Fruit fly (Drosophila melanogaster) whole organism, prepupa: ENCODE measurements around the gene mRpS11.

Source experiments
- Blimp-1 ChIP-seq: fragments of 200-800 bp; sonication (Bioruptor generic); optimal IDR thresholded peaks from 3 replicates; lab custom pipeline; 2017; ENCODE audit warnings: missing biosample characterization, missing genetic modification characterization, mild to moderate bottlenecking, moderate library complexity, missing genetic modification reagents
- CG10631 ChIP-seq: fragments of 200-800 bp; sonication (Bioruptor generic); optimal IDR thresholded peaks from 2 replicates; lab custom pipeline; 2016; ENCODE audit warnings: missing biosample characterization, missing genetic modification characterization
- CG10669 ChIP-seq: fragments of 200-800 bp; sonication (Bioruptor generic); optimal IDR thresholded peaks from 3 replicates; lab custom pipeline; 2018; ENCODE audit warnings: missing biosample characterization, mild to moderate bottlenecking, missing genetic modification characterization, moderate library complexity
- CG11294 ChIP-seq: fragments of 200-800 bp; sonication (Bioruptor generic); IDR thresholded peaks from 2 replicates; pipeline ENCODE4 v1.3.6; 2022; ENCODE audit warnings: missing biosample characterization, missing genetic modification characterization
- CG11762 ChIP-seq: fragments of 200-800 bp; sonication (Bioruptor generic); optimal IDR thresholded peaks from 3 replicates; lab custom pipeline; 2016; ENCODE audit warnings: missing biosample characterization, missing genetic modification characterization; ENCODE audit not compliant: insufficient read depth
- CG11902 ChIP-seq: fragments of 200-800 bp; sonication (Bioruptor generic); optimal IDR thresholded peaks from 3 replicates; lab custom pipeline; 2016; ENCODE audit warnings: missing biosample characterization, missing genetic modification characterization
- CG15336 ChIP-seq: fragments of 200-800 bp; sonication (Bioruptor generic); IDR thresholded peaks from 2 replicates; pipeline ENCODE4 v1.3.6; 2022; ENCODE audit warnings: missing biosample characterization, missing genetic modification characterization
- CG1621 ChIP-seq: fragments of 200-800 bp; sonication (Bioruptor generic); optimal IDR thresholded peaks from 3 replicates; lab custom pipeline; 2018; ENCODE audit warnings: missing biosample characterization, mild to moderate bottlenecking, missing genetic modification characterization
- CG16779 ChIP-seq: fragments of 200-800 bp; sonication (Bioruptor generic); optimal IDR thresholded peaks from 3 replicates; lab custom pipeline; 2017; ENCODE audit warnings: missing biosample characterization, mild to moderate bottlenecking, missing genetic modification characterization
- CG3032 ChIP-seq: fragments of 200-800 bp; optimal IDR thresholded peaks from 2 replicates; lab custom pipeline; 2019; ENCODE audit warnings: missing biosample characterization, mild to moderate bottlenecking, missing genetic modification characterization, moderate library complexity
- CG31627 ChIP-seq: fragments of 200-800 bp; sonication (Bioruptor generic); optimal IDR thresholded peaks from 3 replicates; lab custom pipeline; 2016; ENCODE audit warnings: missing biosample characterization, missing genetic modification characterization
- CG32006 ChIP-seq: fragments of 200-800 bp; sonication (Bioruptor generic); optimal IDR thresholded peaks from 3 replicates; lab custom pipeline; 2017; ENCODE audit warnings: missing biosample characterization, mild to moderate bottlenecking, missing genetic modification characterization
- CG34406 ChIP-seq: fragments of 200-800 bp; sonication (Bioruptor generic); optimal IDR thresholded peaks from 3 replicates; lab custom pipeline; 2016; ENCODE audit warnings: missing biosample characterization, missing genetic modification characterization
- CG3919 ChIP-seq: fragments of 200-800 bp; sonication (Bioruptor generic); optimal IDR thresholded peaks from 3 replicates; lab custom pipeline; 2016; ENCODE audit warnings: missing biosample characterization, missing genetic modification characterization
- CG4318 ChIP-seq: fragments of 200-800 bp; sonication (Bioruptor generic); optimal IDR thresholded peaks from 3 replicates; lab custom pipeline; 2017; ENCODE audit warnings: missing biosample characterization, mild to moderate bottlenecking, missing genetic modification characterization
- CG6163 ChIP-seq: fragments of 200-800 bp; sonication (Bioruptor generic); IDR thresholded peaks from 3 replicates; pipeline ENCODE4 v1.3.6; 2022; ENCODE audit warnings: missing biosample characterization, missing genetic modification characterization
- CG6276 ChIP-seq: fragments of 200-800 bp; sonication (Bioruptor generic); optimal IDR thresholded peaks from 2 replicates; lab custom pipeline; 2017; ENCODE audit warnings: missing biosample characterization, mild to moderate bottlenecking, missing genetic modification characterization
- CG6792 ChIP-seq: fragments of 200-800 bp; sonication (Bioruptor generic); optimal IDR thresholded peaks from 3 replicates; lab custom pipeline; 2016; ENCODE audit warnings: missing biosample characterization, missing genetic modification characterization
- CG6808 ChIP-seq: fragments of 200-800 bp; sonication (Bioruptor generic); optimal IDR thresholded peaks from 3 replicates; lab custom pipeline; 2017; ENCODE audit warnings: missing biosample characterization, missing genetic modification characterization, mild to moderate bottlenecking, moderate library complexity, missing genetic modification reagents
- CG6854 ChIP-seq: fragments of 200-800 bp; sonication (Bioruptor generic); optimal IDR thresholded peaks from 2 replicates; lab custom pipeline; 2017; ENCODE audit warnings: missing biosample characterization, mild to moderate bottlenecking, missing genetic modification characterization
- CG8632 ChIP-seq: fragments of 200-800 bp; sonication (Bioruptor generic); optimal IDR thresholded peaks from 3 replicates; lab custom pipeline; 2016; ENCODE audit warnings: missing biosample characterization, missing genetic modification characterization
- CG9139 ChIP-seq: fragments of 200-800 bp; sonication (Bioruptor generic); optimal IDR thresholded peaks from 3 replicates; lab custom pipeline; 2017; ENCODE audit warnings: missing biosample characterization, mild to moderate bottlenecking, missing genetic modification characterization
- Eip75B ChIP-seq: fragments of 200-800 bp; sonication (Bioruptor generic); optimal IDR thresholded peaks from 3 replicates; lab custom pipeline; 2016; ENCODE audit warnings: missing biosample characterization, missing genetic modification characterization
- Eip78C ChIP-seq: fragments of 200-800 bp; sonication (Bioruptor generic); peaks from one replicate; lab custom pipeline; 2016; ENCODE audit warnings: missing biosample characterization, missing genetic modification characterization
- Eip93F ChIP-seq: fragments of 200-800 bp; sonication (Bioruptor generic); optimal IDR thresholded peaks from 2 replicates; lab custom pipeline; 2016; ENCODE audit warnings: missing biosample characterization, mild to moderate bottlenecking, missing genetic modification characterization
- Ets96B ChIP-seq: fragments of 200-800 bp; optimal IDR thresholded peaks from 2 replicates; lab custom pipeline; 2019; ENCODE audit warnings: missing biosample characterization, mild to moderate bottlenecking, missing genetic modification characterization, moderate library complexity
- Gug ChIP-seq: fragments of 200-800 bp; sonication (Bioruptor generic); IDR thresholded peaks from 2 replicates; pipeline ENCODE4 v1.3.6; 2022; ENCODE audit warnings: missing biosample characterization, missing genetic modification characterization
- Hr38 ChIP-seq: sonication (Bioruptor generic); optimal IDR thresholded peaks from 2 replicates; lab custom pipeline; 2016; ENCODE audit warnings: missing biosample characterization, missing genetic modification characterization
- Hr4 ChIP-seq: fragments of 200-800 bp; sonication (Bioruptor generic); optimal IDR thresholded peaks from 3 replicates; lab custom pipeline; 2016; ENCODE audit warnings: missing biosample characterization, missing genetic modification characterization
- Lpt ChIP-seq: fragments of 200-800 bp; sonication (Bioruptor generic); optimal IDR thresholded peaks from 3 replicates; lab custom pipeline; 2016; ENCODE audit warnings: missing biosample characterization, missing genetic modification characterization
- Met ChIP-seq: fragments of 200-800 bp; sonication (Bioruptor generic); optimal IDR thresholded peaks from 3 replicates; lab custom pipeline; 2016; ENCODE audit warnings: missing biosample characterization, missing genetic modification characterization
- OdsH ChIP-seq: fragments of 200-800 bp; sonication (Bioruptor generic); optimal IDR thresholded peaks from 3 replicates; lab custom pipeline; 2016; ENCODE audit warnings: missing biosample characterization, missing genetic modification characterization
- Smox ChIP-seq: fragments of 200-800 bp; sonication (Bioruptor generic); optimal IDR thresholded peaks from 3 replicates; lab custom pipeline; 2016; ENCODE audit warnings: missing biosample characterization, missing genetic modification characterization
- Sox102F ChIP-seq: fragments of 200-800 bp; sonication (Bioruptor generic); optimal IDR thresholded peaks from 2 replicates; lab custom pipeline; 2016; ENCODE audit warnings: missing biosample characterization, mild to moderate bottlenecking, missing genetic modification characterization
- Sox14 ChIP-seq: fragments of 200-800 bp; sonication (Bioruptor generic); optimal IDR thresholded peaks from 3 replicates; lab custom pipeline; 2016; ENCODE audit warnings: missing biosample characterization, missing genetic modification characterization
- Sox15 ChIP-seq: fragments of 200-800 bp; sonication (Bioruptor generic); optimal IDR thresholded peaks from 3 replicates; lab custom pipeline; 2016; ENCODE audit warnings: missing biosample characterization, missing genetic modification characterization
- achi ChIP-seq: fragments of 200-800 bp; sonication (Bioruptor generic); optimal IDR thresholded peaks from 3 replicates; lab custom pipeline; 2016; ENCODE audit warnings: missing biosample characterization, missing genetic modification characterization
- acj6 ChIP-seq: fragments of 200-800 bp; sonication (Bioruptor generic); optimal IDR thresholded peaks from 3 replicates; lab custom pipeline; 2016; ENCODE audit warnings: missing biosample characterization, missing genetic modification characterization
- cyc ChIP-seq: fragments of 200-800 bp; sonication (Bioruptor generic); optimal IDR thresholded peaks from 3 replicates; lab custom pipeline; 2016; ENCODE audit warnings: missing biosample characterization, missing genetic modification characterization
- eg ChIP-seq: fragments of 200-800 bp; sonication (Bioruptor generic); IDR thresholded peaks from 3 replicates; pipeline ENCODE4 v1.3.6; 2022; ENCODE audit warnings: missing biosample characterization, missing genetic modification characterization
- esn ChIP-seq: fragments of 200-800 bp; sonication (Bioruptor generic); optimal IDR thresholded peaks from 2 replicates; lab custom pipeline; 2016; ENCODE audit warnings: missing biosample characterization, mild to moderate bottlenecking, missing genetic modification characterization, moderate library complexity
- fd59A ChIP-seq: fragments of 200-800 bp; sonication (Bioruptor generic); optimal IDR thresholded peaks from 2 replicates; lab custom pipeline; 2017; ENCODE audit warnings: missing biosample characterization, mild to moderate bottlenecking, missing genetic modification characterization, missing genetic modification reagents
- fd85E ChIP-seq: fragments of 200-800 bp; sonication (Bioruptor generic); optimal IDR thresholded peaks from 3 replicates; lab custom pipeline; 2016; ENCODE audit warnings: missing biosample characterization, missing genetic modification characterization
- fkh ChIP-seq: fragments of 200-800 bp; sonication (Bioruptor generic); optimal IDR thresholded peaks from 3 replicates; lab custom pipeline; 2017; ENCODE audit warnings: missing biosample characterization, mild to moderate bottlenecking, missing genetic modification characterization, moderate library complexity
- lz ChIP-seq: fragments of 200-800 bp; sonication (Bioruptor generic); optimal IDR thresholded peaks from 3 replicates; lab custom pipeline; 2016; ENCODE audit warnings: missing biosample characterization, missing genetic modification characterization
- net ChIP-seq: fragments of 200-800 bp; sonication (Bioruptor generic); optimal IDR thresholded peaks from 3 replicates; lab custom pipeline; 2016; ENCODE audit warnings: missing biosample characterization, missing genetic modification characterization
- pdm3 ChIP-seq: fragments of 200-800 bp; sonication (Bioruptor generic); optimal IDR thresholded peaks from 3 replicates; lab custom pipeline; 2016; ENCODE audit warnings: missing biosample characterization, missing genetic modification characterization
- salr ChIP-seq, 2 experiments: fragments of 200-800 bp; sonication (Bioruptor generic); optimal IDR thresholded peaks; 3 replicates each; lab custom pipeline; 2016 to 2018; ENCODE audit warnings: missing biosample characterization in 2 of 2, missing genetic modification characterization in 2 of 2, mild to moderate bottlenecking in 1 of 2
- spab ChIP-seq: fragments of 200-800 bp; sonication (Bioruptor generic); optimal IDR thresholded peaks from 2 replicates; lab custom pipeline; 2017; ENCODE audit warnings: missing biosample characterization, mild to moderate bottlenecking, missing genetic modification characterization, missing genetic modification reagents
- ss ChIP-seq, 2 experiments: fragments of 200-800 bp; sonication (Bioruptor generic); optimal IDR thresholded peaks; 2 replicates in 1 of 2; 3 replicates in 1 of 2; lab custom pipeline; 2017 to 2018; ENCODE audit warnings: mild to moderate bottlenecking in 2 of 2, missing biosample characterization in 2 of 2, missing genetic modification characterization in 2 of 2, moderate library complexity in 1 of 2
- topi ChIP-seq: fragments of 200-800 bp; sonication (Bioruptor generic); optimal IDR thresholded peaks from 3 replicates; lab custom pipeline; 2016; ENCODE audit warnings: missing biosample characterization, missing genetic modification characterization
- vri ChIP-seq: fragments of 200-800 bp; sonication (Bioruptor generic); optimal IDR thresholded peaks from 3 replicates; lab custom pipeline; 2016; ENCODE audit warnings: missing biosample characterization, mild to moderate bottlenecking, missing genetic modification characterization

The mRpS11 gene

DNA sequence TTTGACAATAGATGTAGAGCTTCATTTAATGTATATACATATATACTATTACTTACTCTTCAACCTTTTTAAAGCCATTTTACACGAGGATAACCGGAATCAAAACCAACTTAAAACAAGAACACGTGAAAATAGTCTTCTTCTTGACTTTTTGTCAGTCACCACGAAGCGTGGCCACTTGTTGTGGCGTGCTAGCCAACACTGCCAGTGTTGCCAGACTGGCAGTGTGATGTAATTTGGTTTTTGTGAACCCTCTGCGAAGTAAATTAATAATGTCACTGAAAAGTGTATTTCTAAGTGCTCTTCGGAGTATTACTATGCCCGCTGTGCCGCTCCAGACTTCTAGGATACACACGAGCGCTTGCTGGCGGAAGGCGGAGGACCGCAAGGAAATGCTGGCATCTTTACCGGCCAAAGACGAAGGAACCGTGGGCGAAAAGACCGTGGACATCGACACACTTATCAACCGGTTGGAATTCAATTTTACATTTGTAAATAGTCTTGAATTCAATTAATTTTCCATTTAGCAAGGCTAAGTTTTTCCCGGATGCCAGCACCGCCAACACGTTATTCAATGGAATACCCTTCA lies at the start of gene mRpS11, which contains the start of gene Ns1:
Gene mRpS11 (plus strand): TSS at position 207 of the 589 bp plus-strand sequence.
Gene Ns1 (minus strand): TSS at position 150 of the 589 bp plus-strand sequence.
- TF ChIP-seq CG10669 (GFP tag; lab: Kevin White, UChicago), result no peak
- no peak for TF ChIP-seq CG6854 (GFP tag; lab: Kevin White, UChicago)
- TF ChIP-seq Sox15 (GFP tag; lab: Kevin White, UChicago), result no peak
- no peak for TF ChIP-seq Hr38 (GFP tag; lab: Kevin White, UChicago)
- no peak for TF ChIP-seq Eip93F (GFP tag; lab: Kevin White, UChicago)
- no peak for TF ChIP-seq fd85E (GFP tag; lab: Kevin White, UChicago)
- no peak for TF ChIP-seq Ets96B (tag; lab: Kevin White, UChicago)
- no peak for TF ChIP-seq CG10631 (GFP tag; lab: Kevin White, UChicago)
- peak; percentile 95 for TF ChIP-seq vri (GFP tag; lab: Kevin White, UChicago)
- no peak for TF ChIP-seq Smox (GFP tag; lab: Kevin White, UChicago)
- no peak for TF ChIP-seq ss (GFP tag; optimal IDR thresholded peaks at IDR 0.05; lab: Kevin White, UChicago)
- TF ChIP-seq topi, result no peak
- no peak for TF ChIP-seq salr (GFP tag; optimal IDR thresholded peaks at IDR 0.05; lab: Kevin White, UChicago)
- TF ChIP-seq CG6808, result no peak
- TF ChIP-seq Hr4, result no peak
- no peak for TF ChIP-seq achi
- no peak for TF ChIP-seq Lpt (GFP tag; lab: Kevin White, UChicago)
- TF ChIP-seq Eip78C (GFP tag; lab: Kevin White, UChicago), result no peak
- no peak for TF ChIP-seq CG9139
- TF ChIP-seq acj6 (GFP tag; lab: Kevin White, UChicago), result no peak
- no peak for TF ChIP-seq fd59A
- TF ChIP-seq CG31627 (GFP tag; lab: Kevin White, UChicago), result peak; percentile 22
- TF ChIP-seq CG34406 (GFP tag; lab: Kevin White, UChicago), result no peak
- TF ChIP-seq Blimp-1 (GFP tag; lab: Kevin White, UChicago), result no peak
- TF ChIP-seq net, result no peak
- TF ChIP-seq CG1621 (tag; lab: Kevin White, UChicago), result no peak
- TF ChIP-seq esn (GFP tag; lab: Kevin White, UChicago), result peak; percentile 27
- no peak for TF ChIP-seq eg
- peak; percentile 28 for TF ChIP-seq cyc (GFP tag; lab: Kevin White, UChicago)
- no peak for TF ChIP-seq CG8632 (GFP tag; lab: Kevin White, UChicago)
- no peak for TF ChIP-seq spab (GFP tag; lab: Kevin White, UChicago)
- no peak for TF ChIP-seq CG11762 (GFP tag; lab: Kevin White, UChicago)
- TF ChIP-seq CG32006, result no peak
- no peak for TF ChIP-seq CG15336 (GFP tag; lab: Robert Waterston, UW)
- peak; percentile 48 for TF ChIP-seq Sox14 (GFP tag; lab: Kevin White, UChicago)
- 0 out of 3 replicates have a peak, but pooled peaks have one; percentile 37 for TF ChIP-seq CG6163 (GFP tag; lab: Robert Waterston, UW)
- TF ChIP-seq CG3919 (GFP tag; lab: Kevin White, UChicago), result no peak
- no peak for TF ChIP-seq Gug (GFP tag; lab: Robert Waterston, UW)
- no peak for TF ChIP-seq Met (GFP tag; lab: Kevin White, UChicago)
- TF ChIP-seq pdm3 (GFP tag; lab: Kevin White, UChicago), result no peak
- TF ChIP-seq Sox102F (GFP tag; lab: Kevin White, UChicago), result no peak
- no peak for TF ChIP-seq OdsH (GFP tag; lab: Kevin White, UChicago)
- no peak for TF ChIP-seq CG6792 (GFP tag; lab: Kevin White, UChicago)
- no peak for TF ChIP-seq Eip75B
- TF ChIP-seq CG11294 (GFP tag; lab: Robert Waterston, UW), result no peak
- peak; percentile 13 for TF ChIP-seq fkh (GFP tag; lab: Kevin White, UChicago)
- TF ChIP-seq CG4318 (GFP tag; lab: Kevin White, UChicago), result no peak
- peak; percentile 15 for TF ChIP-seq lz (GFP tag; lab: Kevin White, UChicago)
- TF ChIP-seq CG11902 (GFP tag; lab: Kevin White, UChicago), result no peak
- TF ChIP-seq CG3032, result peak; percentile 34
- no peak for TF ChIP-seq CG6276 (GFP tag; lab: Kevin White, UChicago)
- no peak for TF ChIP-seq CG16779 (tag; lab: Kevin White, UChicago)
